Worm (Caenorhabditis elegans) whole organism, L3 larva: ENCODE results near the gene C18H9.6.

ENCODE experiments used
- R02D3.7 ChIP-seq: fragments of 150-350 bp; optimal IDR thresholded peaks from 2 replicates; lab custom pipeline; 2014; ENCODE audit warnings: missing biosample characterization, missing genetic modification characterization
- aly-2 ChIP-seq: fragments of 150-350 bp; optimal IDR thresholded peaks from 2 replicates; lab custom pipeline; 2014; ENCODE audit warnings: missing biosample characterization, missing genetic modification characterization
- ama-1 ChIP-seq: fragments of 150-350 bp; optimal IDR thresholded peaks from 2 replicates; lab custom pipeline; 2018
- ceh-16 ChIP-seq: sonication (generic microtip); optimal IDR thresholded peaks from 2 replicates; lab custom pipeline; 2017; ENCODE audit warnings: missing biosample characterization, missing genetic modification characterization
- ceh-28 ChIP-seq: fragments of 150-350 bp; optimal IDR thresholded peaks from 2 replicates; lab custom pipeline; 2014; ENCODE audit warnings: missing biosample characterization, missing genetic modification reagents, missing genetic modification characterization
- ceh-82 ChIP-seq: fragments of 150-350 bp; optimal IDR thresholded peaks from 2 replicates; lab custom pipeline; 2014; ENCODE audit warnings: missing biosample characterization, missing genetic modification characterization
- egl-27 ChIP-seq: sonication (generic microtip); optimal IDR thresholded peaks from 4 replicates; lab custom pipeline; 2017; ENCODE audit warnings: missing biosample characterization, missing genetic modification reagents, missing genetic modification characterization
- egl-5 ChIP-seq: fragments of 150-350 bp; optimal IDR thresholded peaks from 2 replicates; lab custom pipeline; 2017; ENCODE audit warnings: missing biosample characterization, missing genetic modification reagents, missing genetic modification characterization, inconsistent platforms
- elt-1 ChIP-seq: fragments of 150-350 bp; optimal IDR thresholded peaks from 2 replicates; lab custom pipeline; 2014; ENCODE audit warnings: missing biosample characterization, missing genetic modification characterization
- eor-1 ChIP-seq, 2 experiments: fragments of 150-350 bp; optimal IDR thresholded peaks; 2 replicates each; lab custom pipeline; 2014 to 2018; ENCODE audit warnings: missing biosample characterization in 2 of 2, missing genetic modification characterization in 2 of 2
- fkh-10 ChIP-seq: sonication (generic microtip); optimal IDR thresholded peaks from 2 replicates; lab custom pipeline; 2017; ENCODE audit warnings: missing biosample characterization, missing genetic modification reagents, missing genetic modification characterization
- fkh-2 ChIP-seq: fragments of 150-350 bp; optimal IDR thresholded peaks from 2 replicates; lab custom pipeline; 2014; ENCODE audit warnings: missing biosample characterization, missing genetic modification reagents, missing genetic modification characterization
- hmg-11 ChIP-seq: sonication (generic microtip); optimal IDR thresholded peaks from 2 replicates; lab custom pipeline; 2016; ENCODE audit warnings: missing genetic modification characterization, missing compliant biosample characterization
- lin-15B ChIP-seq: fragments of 150-350 bp; optimal IDR thresholded peaks from 2 replicates; lab custom pipeline; 2014; ENCODE audit warnings: missing biosample characterization, missing genetic modification characterization
- lin-39 ChIP-seq: fragments of 150-350 bp; optimal IDR thresholded peaks from 2 replicates; lab custom pipeline; 2018; ENCODE audit warnings: missing biosample characterization, missing genetic modification reagents, missing genetic modification characterization
- lsy-12 ChIP-seq: sonication (generic microtip); optimal IDR thresholded peaks from 2 replicates; lab custom pipeline; 2016; ENCODE audit warnings: mild to moderate bottlenecking, missing genetic modification characterization, missing compliant biosample characterization
- mml-1 ChIP-seq: fragments of 150-350 bp; sonication (generic microtip); optimal IDR thresholded peaks from 3 replicates; lab custom pipeline; 2014; ENCODE audit warnings: missing biosample characterization, missing genetic modification characterization
- nfya-1 ChIP-seq: sonication (generic microtip); optimal IDR thresholded peaks from 2 replicates; lab custom pipeline; 2017; ENCODE audit warnings: missing genetic modification characterization, mild to moderate bottlenecking, missing compliant biosample characterization, antibody characterized with exemption, moderate library complexity; ENCODE audit not compliant: insufficient read depth
- nhr-23 ChIP-seq: fragments of 150-350 bp; optimal IDR thresholded peaks from 2 replicates; lab custom pipeline; 2014; ENCODE audit warnings: missing biosample characterization, missing genetic modification reagents, missing genetic modification characterization
- nhr-237 ChIP-seq: fragments of 150-350 bp; optimal IDR thresholded peaks from 2 replicates; lab custom pipeline; 2014; ENCODE audit warnings: missing biosample characterization, missing genetic modification characterization
- nhr-25 ChIP-seq: sonication (generic microtip); optimal IDR thresholded peaks from 2 replicates; lab custom pipeline; 2017; ENCODE audit warnings: missing biosample characterization, missing genetic modification characterization
- nhr-43 ChIP-seq: sonication (generic microtip); optimal IDR thresholded peaks from 2 replicates; lab custom pipeline; 2016; ENCODE audit warnings: mild to moderate bottlenecking, missing genetic modification characterization, missing compliant biosample characterization; ENCODE audit not compliant: poor library complexity, severe bottlenecking
- nhr-67 ChIP-seq: fragments of 150-350 bp; optimal IDR thresholded peaks from 2 replicates; lab custom pipeline; 2014; ENCODE audit warnings: missing biosample characterization, missing genetic modification characterization
- nhr-76 ChIP-seq: fragments of 150-350 bp; sonication (generic microtip); optimal IDR thresholded peaks from 5 replicates; lab custom pipeline; 2014; ENCODE audit warnings: missing biosample characterization, missing genetic modification characterization
- pqm-1 ChIP-seq: fragments of 150-350 bp; optimal IDR thresholded peaks from 2 replicates; lab custom pipeline; 2017; ENCODE audit warnings: missing biosample characterization, missing genetic modification characterization, inconsistent platforms
- snpc-4 ChIP-seq: fragments of 150-350 bp; optimal IDR thresholded peaks from 2 replicates; lab custom pipeline; 2014; ENCODE audit warnings: missing biosample characterization, missing genetic modification characterization
- unc-39 ChIP-seq: sonication (generic microtip); optimal IDR thresholded peaks from 4 replicates; lab custom pipeline; 2017; ENCODE audit warnings: missing biosample characterization, missing genetic modification characterization
- unc-62 ChIP-seq: fragments of 150-350 bp; sonication (generic microtip); optimal IDR thresholded peaks from 4 replicates; lab custom pipeline; 2014; ENCODE audit warnings: missing biosample characterization, missing genetic modification reagents, missing genetic modification characterization
- zag-1 ChIP-seq: fragments of 150-350 bp; optimal IDR thresholded peaks from 2 replicates; lab custom pipeline; 2014; ENCODE audit warnings: missing biosample characterization, missing genetic modification characterization
- ztf-11 ChIP-seq: fragments of 150-350 bp; optimal IDR thresholded peaks from 2 replicates; lab custom pipeline; 2014; ENCODE audit warnings: missing biosample characterization, missing genetic modification characterization
- ztf-4 ChIP-seq: fragments of 150-350 bp; optimal IDR thresholded peaks from 2 replicates; lab custom pipeline; 2014; ENCODE audit warnings: missing biosample characterization, missing genetic modification characterization

Gene C18H9.6

ce11 chrII:6710596-6710995 is 9.2 kb upstream of the C18H9.6 start:
- TF ChIP-seq fkh-2, result no peak
- TF ChIP-seq snpc-4 (tag; lab: Kevin White, UChicago), result no peak
- TF ChIP-seq ceh-82 (tag; lab: Kevin White, UChicago), result no peak
- TF ChIP-seq pqm-1 (tag; lab: Kevin White, UChicago), result no peak
- no peak for TF ChIP-seq mml-1 (tag; lab: Kevin White, UChicago)
- TF ChIP-seq ztf-11, result no peak
- no peak for TF ChIP-seq nhr-76 (tag; lab: Kevin White, UChicago)
- no peak for TF ChIP-seq lsy-12
- no peak for TF ChIP-seq egl-27 (tag; lab: Kevin White, UChicago)
- TF ChIP-seq elt-1 (tag; lab: Kevin White, UChicago), result no peak
- no peak for TF ChIP-seq nhr-25
- TF ChIP-seq unc-39 (tag; lab: Kevin White, UChicago), result no peak
- no peak for TF ChIP-seq eor-1 (tag; optimal IDR thresholded peaks at IDR 0.05; lab: Kevin White, UChicago)

ce11 chrII:6709680-6710079 is 8.3 kb upstream of the C18H9.6 start:
- no peak for TF ChIP-seq R02D3.7 (tag; lab: Kevin White, UChicago)
- TF ChIP-seq ceh-16 (tag; lab: Kevin White, UChicago), result no peak
- TF ChIP-seq nhr-43 (tag; lab: Kevin White, UChicago), result peak; percentile 26
- peak; percentile 86 for TF ChIP-seq fkh-10 (GFP tag; lab: Kevin White, UChicago)
- TF ChIP-seq nhr-23, result peak; percentile 3
- no peak for TF ChIP-seq ztf-4 (tag; lab: Kevin White, UChicago)
- TF ChIP-seq nhr-237 (tag; lab: Kevin White, UChicago), result no peak
- TF ChIP-seq ama-1, result peak; percentile 74
- TF ChIP-seq zag-1 (tag; lab: Kevin White, UChicago), result no peak

DNA sequence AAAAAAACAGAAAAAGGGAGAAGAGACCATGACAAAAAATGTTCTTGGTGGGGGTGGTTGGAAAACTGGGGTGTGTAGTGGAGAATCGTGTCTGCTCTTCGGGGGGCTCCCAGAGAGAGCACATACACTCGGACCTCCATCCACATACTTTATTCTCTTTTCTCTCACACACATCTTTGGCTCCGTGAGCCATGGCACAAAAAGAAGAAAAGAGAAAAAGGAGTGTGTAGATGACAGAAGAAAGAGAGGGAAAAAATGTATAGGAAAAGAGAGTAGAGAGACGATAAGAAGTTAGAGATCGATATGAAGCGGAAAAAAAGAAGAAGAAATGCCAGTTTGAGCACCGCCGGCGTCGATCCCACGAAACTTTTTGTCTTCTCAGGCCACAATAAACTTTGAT is 7.6 kb upstream of the C18H9.6 start:
- TF ChIP-seq lin-39 (peak; percentile 65), aly-2 (tag; lab: Kevin White, UChicago) (no peak), lin-15B (tag; lab: Kevin White, UChicago) (peak; percentile 21), egl-5 (tag; lab: Kevin White, UChicago) (peak; percentile 18), nfya-1 (tag; lab: Kevin White, UChicago) (peak; percentile 78), hmg-11 (tag; lab: Kevin White, UChicago) (peak; percentile 37), nhr-76 (tag; lab: Kevin White, UChicago) (no peak), ceh-28 (tag; lab: Kevin White, UChicago) (no peak), unc-62 (GFP tag; lab: Kevin White, UChicago) (peak; percentile 15)

DNA sequence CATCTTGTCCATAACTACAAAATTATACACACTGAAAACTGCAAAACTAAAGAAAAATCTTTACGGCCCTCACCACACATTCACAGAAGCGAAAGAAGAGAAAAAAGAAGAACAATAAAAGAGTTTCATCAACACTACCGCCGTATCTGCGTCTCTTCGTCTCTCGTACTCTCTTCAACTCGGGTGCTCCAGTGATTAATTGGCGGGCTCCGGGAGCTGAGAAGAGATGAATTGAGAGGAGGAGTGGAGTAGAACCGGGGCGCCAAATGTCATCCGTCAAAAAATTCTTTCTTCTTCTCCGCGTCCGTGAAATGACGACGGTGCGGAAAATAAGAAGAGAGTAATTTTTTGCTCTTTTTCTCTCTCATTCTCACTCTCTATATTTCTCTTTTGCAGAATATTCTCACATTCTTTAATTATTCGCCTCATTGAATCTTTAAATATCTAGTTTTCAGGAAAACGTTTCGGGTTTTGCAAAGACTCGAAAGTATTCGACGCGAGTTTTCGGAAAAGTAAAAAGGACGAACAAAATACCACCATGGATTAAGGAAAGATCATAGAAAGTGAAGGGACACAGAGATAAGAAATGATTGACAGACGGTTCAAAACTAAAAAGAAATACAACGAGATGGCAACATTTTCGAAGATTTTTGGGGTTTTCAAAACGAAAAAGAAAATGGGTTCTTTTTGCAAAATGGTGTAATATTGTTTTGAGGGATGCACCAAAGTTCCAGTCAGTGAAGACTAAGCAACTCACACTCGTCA is 6.3 kb upstream of the C18H9.6 start:
- TF ChIP-seq nhr-67 (tag; lab: Kevin White, UChicago) (no peak), eor-1 (tag; optimal IDR thresholded peaks at IDR 0.05; lab: Kevin White, UChicago) (no peak), lin-39 (peak; percentile 96), elt-1 (tag; lab: Kevin White, UChicago) (peak; percentile 0), nfya-1 (tag; lab: Kevin White, UChicago) (peak; percentile 52), unc-39 (tag; lab: Kevin White, UChicago) (no peak), nhr-43 (tag; lab: Kevin White, UChicago) (no peak), unc-62 (GFP tag; lab: Kevin White, UChicago) (peak; percentile 27)

- TF ChIP-seq ama-1 (no peak), fkh-10 (GFP tag; lab: Kevin White, UChicago) (peak; percentile 44)
These were observed 5.2 kb upstream of the C18H9.6 start for ce11 chrII:6706552-6707091.
